Worm (Caenorhabditis elegans): ENCODE measurements around the gene lin-24.

The lin-24 gene

ce11 chrIV:12086498-12086897 lies 42.8 kb upstream of the lin-24 start (continued):
- TF ChIP-seq nfya-1 (tag; optimal IDR thresholded peaks at IDR 0.05; ENCODE audit: insufficient read depth) (peak; percentile 68), ZK546.5 (tag; optimal IDR thresholded peaks at IDR 0.05) (no peak), fos-1 (tag; optimal IDR thresholded peaks at IDR 0.05) (no peak), nhr-76 (tag; optimal IDR thresholded peaks at IDR 0.05) (peak; percentile 48), ama-1 (optimal IDR thresholded peaks at IDR 0.05) (peak; percentile 71), pqm-1 (tag; optimal IDR thresholded peaks at IDR 0.05) (peak; percentile 16), ztf-4 (tag; optimal IDR thresholded peaks at IDR 0.05) (peak; percentile 19), nhr-237 (tag; optimal IDR thresholded peaks at IDR 0.05) (no peak), ceh-28 (tag; optimal IDR thresholded peaks at IDR 0.05) (no peak), elt-2 (tag; optimal IDR thresholded peaks at IDR 0.05) (peak; percentile 60), zag-1 (tag; optimal IDR thresholded peaks at IDR 0.05) (no peak), pha-4 (tag; optimal IDR thresholded peaks at IDR 0.05) (peak; percentile 82), snpc-4 (tag; optimal IDR thresholded peaks at IDR 0.05) (peak; percentile 46), nhr-11 (tag; optimal IDR thresholded peaks at IDR 0.05) (no peak), nhr-67 (tag; optimal IDR thresholded peaks at IDR 0.05) (no peak)

ce11 chrIV:12088898-12089297 lies 40.4 kb upstream of the lin-24 start:
- TF ChIP-seq egl-5 (tag; optimal IDR thresholded peaks at IDR 0.05), result peak; percentile 26
- peak; percentile 24 for TF ChIP-seq snpc-4 (tag; optimal IDR thresholded peaks at IDR 0.05)
- TF ChIP-seq nhr-25 (tag; optimal IDR thresholded peaks at IDR 0.05), result peak; percentile 65
- TF ChIP-seq nfya-1 (tag; optimal IDR thresholded peaks at IDR 0.05; ENCODE audit: insufficient read depth), result peak; percentile 61
- TF ChIP-seq fkh-2 (tag; optimal IDR thresholded peaks at IDR 0.05), result no peak
- TF ChIP-seq nhr-77 (tag; optimal IDR thresholded peaks at IDR 0.05), result no peak
- no peak for TF ChIP-seq jun-1 (tag; optimal IDR thresholded peaks at IDR 0.05)
- peak; percentile 69 for TF ChIP-seq pha-4 (tag; optimal IDR thresholded peaks at IDR 0.05)
- no peak for TF ChIP-seq daf-12 (tag; optimal IDR thresholded peaks at IDR 0.05)
- TF ChIP-seq ama-1 (optimal IDR thresholded peaks at IDR 0.05), result no peak
- TF ChIP-seq skn-1 (tag; optimal IDR thresholded peaks at IDR 0.05), result peak; percentile 31
- peak; percentile 81 for TF ChIP-seq lin-15B (tag; optimal IDR thresholded peaks at IDR 0.05)
- TF ChIP-seq mml-1 (tag; optimal IDR thresholded peaks at IDR 0.05), result no peak
- TF ChIP-seq lin-39 (tag; optimal IDR thresholded peaks at IDR 0.05), result peak; percentile 35
- TF ChIP-seq hmg-11 (tag; optimal IDR thresholded peaks at IDR 0.05), result no peak

- TF ChIP-seq fos-1 (tag; optimal IDR thresholded peaks at IDR 0.05) (no peak), ceh-16 (tag; optimal IDR thresholded peaks at IDR 0.05) (no peak), nhr-77 (tag; optimal IDR thresholded peaks at IDR 0.05) (no peak), nhr-28 (tag; optimal IDR thresholded peaks at IDR 0.05) (no peak), sea-2 (GFP tag; optimal IDR thresholded peaks at IDR 0.05) (no peak), lsy-12 (tag; optimal IDR thresholded peaks at IDR 0.05) (no peak), nfya-1 (tag; optimal IDR thresholded peaks at IDR 0.05; ENCODE audit: insufficient read depth) (no peak), lin-15B (tag; optimal IDR thresholded peaks at IDR 0.05) (no peak), nhr-67 (tag; optimal IDR thresholded peaks at IDR 0.05) (no peak), nhr-237 (tag; optimal IDR thresholded peaks at IDR 0.05) (no peak), nhr-76 (tag; optimal IDR thresholded peaks at IDR 0.05) (no peak), elt-1 (tag; optimal IDR thresholded peaks at IDR 0.05) (no peak), nhr-25 (tag; optimal IDR thresholded peaks at IDR 0.05) (no peak), egl-27 (tag; optimal IDR thresholded peaks at IDR 0.05) (no peak), ztf-4 (tag; optimal IDR thresholded peaks at IDR 0.05) (no peak), nhr-12 (tag; optimal IDR thresholded peaks at IDR 0.05) (no peak), jun-1 (tag; optimal IDR thresholded peaks at IDR 0.05) (no peak), aly-2 (tag; optimal IDR thresholded peaks at IDR 0.05) (no peak), fkh-10 (GFP tag; optimal IDR thresholded peaks at IDR 0.05) (no peak)
These were observed 39.8 kb upstream of the lin-24 start, which contains the start of gene F11A10.6 for ce11 chrIV:12089551-12089950. Gene F11A10.6 (minus strand): TSS chrIV:12089651.

ce11 chrIV:12092113-12092512 lies 37.2 kb upstream of the lin-24 start, which contains the start of gene mig-32:
Gene mig-32 (minus strand): TSS chrIV:12092213.
- TF ChIP-seq jun-1 (tag; optimal IDR thresholded peaks at IDR 0.05) (no peak), zag-1 (tag; optimal IDR thresholded peaks at IDR 0.05) (no peak), ztf-4 (tag; optimal IDR thresholded peaks at IDR 0.05) (no peak), nhr-12 (tag; optimal IDR thresholded peaks at IDR 0.05) (no peak), ceh-9 (tag; optimal IDR thresholded peaks at IDR 0.05) (no peak), nhr-25 (tag; optimal IDR thresholded peaks at IDR 0.05) (no peak), elt-2 (tag; optimal IDR thresholded peaks at IDR 0.05) (no peak), pqm-1 (tag; optimal IDR thresholded peaks at IDR 0.05) (no peak), ceh-28 (tag; optimal IDR thresholded peaks at IDR 0.05) (no peak), elt-1 (tag; optimal IDR thresholded peaks at IDR 0.05) (no peak), mdl-1 (tag; optimal IDR thresholded peaks at IDR 0.05) (no peak), nhr-23 (tag; optimal IDR thresholded peaks at IDR 0.05) (no peak), fkh-2 (tag; optimal IDR thresholded peaks at IDR 0.05) (no peak), lsy-12 (tag; optimal IDR thresholded peaks at IDR 0.05) (no peak)
